Fruit fly (Drosophila melanogaster) whole organism, embryonic: Measurements from ENCODE around the gene cysu.
A peak's percentile ranks its signal among the peaks of the same experiment; 100 is the strongest.

Experiments
- Asciz ChIP-seq: fragments of 200-800 bp; sonication (Bioruptor generic); optimal IDR thresholded peaks from 2 replicates; lab custom pipeline; 2017; ENCODE audit warnings: missing biosample characterization, mild to moderate bottlenecking, missing genetic modification characterization, missing genetic modification reagents
- Awh ChIP-seq: fragments of 200-800 bp; sonication (Bioruptor generic); IDR thresholded peaks from 2 replicates; pipeline ENCODE4, ENCODE4 v1.3.6; 2022; ENCODE audit warnings: missing biosample characterization, missing genetic modification characterization
- CG10959 ChIP-seq: fragments of 200-800 bp; sonication (Bioruptor generic); IDR thresholded peaks from 2 replicates; pipeline ENCODE4 v1.3.6; 2022; ENCODE audit warnings: missing biosample characterization, missing genetic modification characterization
- CG11456 ChIP-seq: fragments of 200-800 bp; sonication (Bioruptor generic); IDR thresholded peaks from 3 replicates; pipeline ENCODE4 v1.3.6; 2022; ENCODE audit warnings: missing biosample characterization, missing genetic modification characterization
- CG12744 ChIP-seq: fragments of 200-800 bp; sonication (Bioruptor generic); optimal IDR thresholded peaks from 2 replicates; lab custom pipeline; 2016; ENCODE audit warnings: missing biosample characterization, missing genetic modification characterization
- CG12769 ChIP-seq: fragments of 200-800 bp; sonication (Bioruptor generic); optimal IDR thresholded peaks from 2 replicates; lab custom pipeline; 2019; ENCODE audit warnings: missing biosample characterization, mild to moderate bottlenecking, missing genetic modification characterization, moderate library complexity
- CG14014 ChIP-seq: fragments of 200-800 bp; sonication (Bioruptor generic); IDR thresholded peaks from 2 replicates; pipeline ENCODE4 v1.3.6; 2022; ENCODE audit warnings: missing biosample characterization, missing genetic modification characterization
- CG14860 ChIP-seq: fragments of 200-800 bp; sonication (Bioruptor generic); IDR thresholded peaks from 3 replicates; pipeline ENCODE4 v1.3.6; 2022; ENCODE audit warnings: missing biosample characterization, missing genetic modification characterization; ENCODE audit not compliant: partially characterized antibody
- CG14965 ChIP-seq: fragments of 200-800 bp; sonication (Bioruptor generic); optimal IDR thresholded peaks from 2 replicates; lab custom pipeline; 2016; ENCODE audit warnings: missing biosample characterization, missing genetic modification characterization, borderline replicate concordance
- CG1603 ChIP-seq: fragments of 200-800 bp; sonication (Bioruptor generic); optimal IDR thresholded peaks from 2 replicates; lab custom pipeline; 2019; ENCODE audit warnings: missing biosample characterization, mild to moderate bottlenecking, missing genetic modification characterization, moderate library complexity
- CG18764 ChIP-seq: fragments of 200-800 bp; sonication (Bioruptor generic); optimal IDR thresholded peaks from 3 replicates; lab custom pipeline; 2016; ENCODE audit warnings: missing biosample characterization, missing genetic modification characterization
- CG3065 ChIP-seq: fragments of 200-800 bp; sonication (Bioruptor generic); optimal IDR thresholded peaks from 2 replicates; lab custom pipeline; 2016; ENCODE audit warnings: missing biosample characterization, missing genetic modification characterization
- CG31224 ChIP-seq: fragments of 200-800 bp; sonication (Bioruptor generic); IDR thresholded peaks from 2 replicates; pipeline ENCODE4 v1.3.6; 2022; ENCODE audit warnings: missing biosample characterization, missing genetic modification characterization
- CG32532 ChIP-seq: fragments of 200-800 bp; sonication (Bioruptor generic); IDR thresholded peaks from 2 replicates; pipeline ENCODE4 v1.3.6; 2022; ENCODE audit warnings: missing biosample characterization, missing genetic modification characterization
- CG3281 ChIP-seq: fragments of 200-800 bp; sonication (Bioruptor generic); optimal IDR thresholded peaks from 3 replicates; lab custom pipeline; 2017; ENCODE audit warnings: missing biosample characterization, mild to moderate bottlenecking, missing genetic modification characterization
- CG3995 ChIP-seq: fragments of 200-800 bp; sonication (Bioruptor generic); optimal IDR thresholded peaks from 3 replicates; lab custom pipeline; 2016; ENCODE audit warnings: missing biosample characterization, missing genetic modification characterization
- CG6272 ChIP-seq: fragments of 200-800 bp; sonication (Bioruptor generic); IDR thresholded peaks from 2 replicates; pipeline ENCODE4 v1.3.6; 2022; ENCODE audit warnings: missing biosample characterization, missing genetic modification characterization
- CG7357 ChIP-seq: fragments of 200-800 bp; sonication (Bioruptor generic); IDR thresholded peaks from 3 replicates; pipeline ENCODE4 v1.3.6; 2022; ENCODE audit warnings: missing biosample characterization, missing genetic modification characterization
- CG7987 ChIP-seq: fragments of 200-800 bp; sonication (Bioruptor generic); optimal IDR thresholded peaks from 2 replicates; lab custom pipeline; 2018; ENCODE audit warnings: missing biosample characterization, mild to moderate bottlenecking, missing genetic modification characterization, moderate library complexity
- CG9215 ChIP-seq: fragments of 200-800 bp; sonication (Bioruptor generic); IDR thresholded peaks from 2 replicates; pipeline ENCODE4 v1.3.6; 2022; ENCODE audit warnings: missing biosample characterization, missing genetic modification characterization
- Dll ChIP-seq: fragments of 200-800 bp; sonication (Bioruptor generic); IDR thresholded peaks from 4 replicates; pipeline ENCODE4 v1.3.6; 2022; ENCODE audit warnings: missing biosample characterization, missing genetic modification characterization; ENCODE audit not compliant: partially characterized antibody
- Eip74EF ChIP-seq, 2 experiments: fragments of 200-800 bp in 1 of 2; fragments of >200 bp in 1 of 2; sonication (Bioruptor generic) in 1 of 2; optimal IDR thresholded peaks; 2 replicates each; lab custom pipeline; 2017 to 2019; ENCODE audit warnings: missing biosample characterization in 2 of 2, missing genetic modification characterization in 2 of 2, mild to moderate bottlenecking in 1 of 2, moderate library complexity in 1 of 2
- Fer2 ChIP-seq: fragments of 200-800 bp; sonication (Bioruptor generic); optimal IDR thresholded peaks from 2 replicates; lab custom pipeline; 2018; ENCODE audit warnings: missing biosample characterization, mild to moderate bottlenecking, missing genetic modification characterization, moderate library complexity
- GATAe ChIP-seq: fragments of 200-800 bp; sonication (Bioruptor generic); conservative IDR thresholded peaks from 2 replicates; pipeline ENCODE4 v1.3.6; 2022; ENCODE audit warnings: missing biosample characterization, missing genetic modification characterization
- HLHmδ ChIP-seq: fragments of 200-800 bp; sonication (Bioruptor generic); optimal IDR thresholded peaks from 2 replicates; lab custom pipeline; 2018; ENCODE audit warnings: missing biosample characterization, mild to moderate bottlenecking, missing genetic modification characterization, moderate library complexity
- Hr51 ChIP-seq, 2 experiments: fragments of 200-800 bp; sonication (Bioruptor generic); optimal IDR thresholded peaks; 2 replicates in 1 of 2; 3 replicates in 1 of 2; lab custom pipeline; 2016 to 2018; ENCODE audit warnings: missing biosample characterization in 2 of 2, missing genetic modification characterization in 2 of 2, mild to moderate bottlenecking in 1 of 2, moderate library complexity in 1 of 2
- Lhr ChIP-seq: fragments of 200-800 bp; sonication (Bioruptor generic); optimal IDR thresholded peaks from 3 replicates; lab custom pipeline; 2017; ENCODE audit warnings: mild to moderate bottlenecking, missing biosample characterization, missing genetic modification reagents, missing genetic modification characterization
- MBD-R2 ChIP-seq: fragments of 200-800 bp; sonication (Bioruptor generic); IDR thresholded peaks from 2 replicates; pipeline ENCODE4 v1.3.6; 2022; ENCODE audit warnings: missing biosample characterization, missing genetic modification characterization
- Oli ChIP-seq: fragments of 200-800 bp; sonication (Bioruptor generic); optimal IDR thresholded peaks from 2 replicates; lab custom pipeline; 2018; ENCODE audit warnings: missing biosample characterization, mild to moderate bottlenecking, missing genetic modification characterization, moderate library complexity
- Optix ChIP-seq: fragments of 200-800 bp; sonication (Bioruptor generic); IDR thresholded peaks from 3 replicates; pipeline ENCODE4 v1.3.6; 2022; ENCODE audit warnings: missing biosample characterization, missing genetic modification characterization
- Pdp1 ChIP-seq, 2 experiments: fragments of 200-800 bp; sonication (Bioruptor generic); optimal IDR thresholded peaks; 3 replicates each; lab custom pipeline; 2016; ENCODE audit warnings: missing biosample characterization in 2 of 2, missing genetic modification characterization in 2 of 2, mild to moderate bottlenecking in 1 of 2, moderate library complexity in 1 of 2
- Sox102F ChIP-seq: fragments of 200-800 bp; sonication (Bioruptor generic); optimal IDR thresholded peaks from 2 replicates; lab custom pipeline; 2018; ENCODE audit warnings: missing biosample characterization, mild to moderate bottlenecking, missing genetic modification characterization, moderate library complexity
- Spps ChIP-seq: fragments of 200-800 bp; sonication (Bioruptor generic); optimal IDR thresholded peaks from 2 replicates; lab custom pipeline; 2018; ENCODE audit warnings: missing biosample characterization, mild to moderate bottlenecking, missing genetic modification characterization
- YL-1 ChIP-seq: fragments of 200-800 bp; sonication (Bioruptor generic); optimal IDR thresholded peaks from 3 replicates; lab custom pipeline; 2017; ENCODE audit warnings: missing biosample characterization, mild to moderate bottlenecking, missing genetic modification characterization
- ash1 ChIP-seq: fragments of 200-800 bp; sonication (Bioruptor generic); optimal IDR thresholded peaks from 2 replicates; lab custom pipeline; 2018; ENCODE audit warnings: missing biosample characterization, mild to moderate bottlenecking, missing genetic modification characterization
- corto ChIP-seq: fragments of 200-800 bp; sonication (Bioruptor generic); optimal IDR thresholded peaks from 2 replicates; lab custom pipeline; 2016; ENCODE audit warnings: missing biosample characterization, mild to moderate bottlenecking, missing genetic modification characterization, moderate library complexity
- crol ChIP-seq: fragments of 200-800 bp; sonication (Bioruptor generic); IDR thresholded peaks from 2 replicates; pipeline ENCODE4 v1.3.6; 2022; ENCODE audit warnings: missing biosample characterization, missing genetic modification characterization
- dan ChIP-seq: fragments of 200-800 bp; sonication (Bioruptor generic); IDR thresholded peaks from 2 replicates; pipeline ENCODE4 v1.3.6; 2022; ENCODE audit warnings: missing biosample characterization, missing genetic modification characterization
- hkb ChIP-seq, 2 experiments: fragments of 200-800 bp in 1 of 2; fragments of >200 bp in 1 of 2; sonication (Bioruptor generic) in 1 of 2; IDR thresholded peaks in 1 of 2; optimal IDR thresholded peaks in 1 of 2; 2 replicates each; pipeline versions ENCODE4 v1.3.6 to Lab custom; 2017 to 2022; ENCODE audit warnings: missing biosample characterization in 1 of 2, missing genetic modification characterization in 1 of 2
- lola ChIP-seq, 3 experiments: fragments of >200 bp in 2 of 3; fragments of 200-800 bp in 1 of 3; sonication (Bioruptor generic) in 1 of 3; optimal IDR thresholded peaks; 2 replicates each; lab custom pipeline; 2017 to 2019; ENCODE audit warnings: missing biosample characterization in 3 of 3, missing genetic modification characterization in 3 of 3, mild to moderate bottlenecking in 1 of 3, moderate library complexity in 1 of 3
- luna ChIP-seq: fragments of 200-800 bp; sonication (Bioruptor generic); optimal IDR thresholded peaks from 2 replicates; lab custom pipeline; 2016; ENCODE audit warnings: missing biosample characterization, missing genetic modification characterization
- nau ChIP-seq: fragments of 200-800 bp; sonication (Bioruptor generic); optimal IDR thresholded peaks from 3 replicates; lab custom pipeline; 2017; ENCODE audit warnings: missing biosample characterization, mild to moderate bottlenecking, missing genetic modification characterization, missing genetic modification reagents
- oc ChIP-seq: fragments of 200-800 bp; sonication (Bioruptor generic); optimal IDR thresholded peaks from 2 replicates; lab custom pipeline; 2018; ENCODE audit warnings: missing biosample characterization, mild to moderate bottlenecking, missing genetic modification characterization, moderate library complexity
- org-1 ChIP-seq: fragments of 200-800 bp; sonication (Bioruptor generic); optimal IDR thresholded peaks from 2 replicates; lab custom pipeline; 2017; ENCODE audit warnings: missing biosample characterization, missing genetic modification characterization
- salm ChIP-seq: fragments of 200-800 bp; sonication (Bioruptor generic); optimal IDR thresholded peaks from 2 replicates; lab custom pipeline; 2018; ENCODE audit warnings: missing biosample characterization, mild to moderate bottlenecking, missing genetic modification characterization
- scrt ChIP-seq: fragments of 200-800 bp; sonication (Bioruptor generic); optimal IDR thresholded peaks from 2 replicates; lab custom pipeline; 2018; ENCODE audit warnings: missing biosample characterization, mild to moderate bottlenecking, missing genetic modification characterization, moderate library complexity
- trem ChIP-seq: fragments of 200-800 bp; optimal IDR thresholded peaks from 3 replicates; lab custom pipeline; 2019; ENCODE audit warnings: missing biosample characterization, mild to moderate bottlenecking, missing genetic modification characterization, moderate library complexity

Gene cysu

DNA sequence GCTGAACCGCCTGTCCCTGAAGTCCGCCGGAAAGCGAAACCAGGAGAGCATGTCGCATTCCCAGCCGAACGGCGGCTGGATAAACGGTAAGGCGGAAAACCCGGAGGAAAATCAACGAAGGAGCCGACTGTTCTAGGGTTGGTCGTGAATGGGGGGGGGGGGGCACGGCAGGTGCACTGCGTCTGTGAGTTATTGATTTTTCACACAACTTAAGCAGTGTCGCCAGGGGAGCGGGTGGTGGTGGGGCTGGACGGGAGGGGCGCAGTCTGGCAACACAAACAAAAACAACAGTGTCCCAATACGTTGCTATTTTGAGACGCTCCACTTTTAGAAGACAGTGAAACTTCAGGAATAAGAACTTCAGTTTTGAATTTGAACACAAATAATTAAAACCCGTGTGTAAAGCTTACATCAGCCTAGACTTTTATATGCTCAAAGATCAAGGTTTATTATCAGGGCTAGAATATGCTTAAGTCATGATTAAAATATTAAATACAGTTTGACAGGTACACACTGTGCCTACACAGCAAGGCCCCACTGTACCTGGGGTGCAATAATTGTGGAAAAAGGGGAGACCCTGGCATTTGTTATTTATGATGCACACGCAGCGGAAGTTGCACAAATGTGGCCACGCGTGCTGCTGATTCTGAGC, 39.3 kb upstream of the cysu start (continued):
- TF ChIP-seq Lhr (peak; percentile 12), Optix (GFP tag; lab: Robert Waterston, UW) (peak; percentile 69; the same call in 2 of the 3 replicates), CG1603 (peak; percentile 81), Spps (tag; lab: Kevin White, UChicago) (peak; percentile 42), crol (GFP tag; lab: Robert Waterston, UW) (peak; percentile 97), CG12769 (tag; lab: Kevin White, UChicago) (peak; percentile 74), Eip74EF (GFP tag; optimal IDR thresholded peaks at IDR 0.05; lab: Kevin White, UChicago) (peak in 1 of 2 experiments; percentile 44), dan (GFP tag; lab: Robert Waterston, UW) (peak; percentile 20; the same call in 1 of the 2 replicates), CG3995 (GFP tag; lab: Kevin White, UChicago) (no peak), MBD-R2 (GFP tag; lab: Robert Waterston, UW) (no peak; the same call in 1 of the 2 replicates), Hr51 (GFP tag; optimal IDR thresholded peaks at IDR 0.05; lab: Kevin White, UChicago) (peak in 1 of 2 experiments; percentile 72), corto (GFP tag; lab: Kevin White, UChicago) (no peak), Asciz (GFP tag; lab: Kevin White, UChicago) (peak; percentile 76), CG32532 (GFP tag; lab: Robert Waterston, UW) (peak; percentile 53), salm (peak; percentile 61), Fer2 (tag; lab: Kevin White, UChicago) (peak; percentile 42), Pdp1 (GFP tag; optimal IDR thresholded peaks at IDR 0.05; lab: Kevin White, UChicago) (peak; percentile 38 to 58), CG14965 (no peak), CG18764 (GFP tag; lab: Kevin White, UChicago) (peak; percentile 39), Oli (peak; percentile 75), Dll (GFP tag; lab: Robert Waterston, UW) (no peak), oc (tag; lab: Kevin White, UChicago) (peak; percentile 39), luna (no peak), CG14014 (peak; percentile 61), YL-1 (GFP tag; lab: Kevin White, UChicago) (peak; percentile 32), CG6272 (GFP tag; lab: Robert Waterston, UW) (peak; percentile 40; the same call in 1 of the 2 replicates), CG14860 (GFP tag; lab: Robert Waterston, UW) (no peak), CG3281 (GFP tag; lab: Kevin White, UChicago) (peak; percentile 63), CG11456 (GFP tag; lab: Robert Waterston, UW) (0 out of 3 replicates have a peak, but pooled peaks have one; percentile 24), CG10959 (GFP tag; lab: Robert Waterston, UW) (peak; percentile 37; the same call in 1 of the 2 replicates), HLHmδ (no peak), ash1 (GFP tag; lab: Kevin White, UChicago) (no peak), CG7357 (peak; percentile 57; the same call in 1 of the 3 replicates), org-1 (GFP tag; lab: Kevin White, UChicago) (peak; percentile 8), nau (GFP tag; lab: Kevin White, UChicago) (peak; percentile 85), CG3065 (no peak), Sox102F (GFP tag; lab: Kevin White, UChicago) (peak; percentile 81), CG31224 (GFP tag; lab: Robert Waterston, UW) (no peak; the same call in 1 of the 2 replicates), CG7987 (GFP tag; lab: Kevin White, UChicago) (no peak), lola (GFP tag; optimal IDR thresholded peaks at IDR 0.05; lab: Kevin White, UChicago) (peak in 1 of 3 experiments; percentile 51), hkb (optimal IDR thresholded peaks at IDR 0.05; lab: Kevin White, UChicago) (no peak), hkb (GFP tag; IDR thresholded peaks at IDR 0.05; lab: Robert Waterston, UW) (peak; percentile 86), CG12744 (no peak), GATAe (GFP tag; lab: Robert Waterston, UW) (no peak), scrt (GFP tag; lab: Kevin White, UChicago) (no peak), Awh (peak; percentile 66), trem (peak; percentile 65), CG9215 (GFP tag; lab: Robert Waterston, UW) (no peak)
